Worm (Caenorhabditis elegans): ENCODE measurements around the gene T18D3.6.

Gene T18D3.6

ce11 chrX:12444423-12444822, 5.3 kb upstream of the T18D3.6 start:
- no peak for TF ChIP-seq ets-4 (GFP tag; optimal IDR thresholded peaks at IDR 0.05)
- 0 out of 2 replicates have a peak, but pooled peaks have one; percentile 31 for TF ChIP-seq C06A6.2 (GFP tag; conservative IDR thresholded peaks at IDR 0.05)
- no peak for TF ChIP-seq cebp-1 (GFP tag; IDR thresholded peaks at IDR 0.05)
- TF ChIP-seq cebp-1 (tag; optimal IDR thresholded peaks at IDR 0.05): peak; percentile 51

ce11 chrX:12446572-12446971, 3.1 kb upstream of the T18D3.6 start:
- TF ChIP-seq snpc-3.4 (tag; optimal IDR thresholded peaks at IDR 0.05) (no peak), nhr-80 (tag; optimal IDR thresholded peaks at IDR 0.05) (peak; percentile 67)

ce11 chrX:12447639-12448038, 2.1 kb upstream of the T18D3.6 start:
- TF ChIP-seq ztf-6 (GFP tag; IDR thresholded peaks at IDR 0.05): 0 out of 2 replicates have a peak, but pooled peaks have one; percentile 28
- peak; percentile 12; the same call in 1 of the 2 replicates for TF ChIP-seq egrh-3 (GFP tag; IDR thresholded peaks at IDR 0.05)
- 0 out of 2 replicates have a peak, but pooled peaks have one; percentile 74 for TF ChIP-seq F37B4.10 (GFP tag; IDR thresholded peaks at IDR 0.05)

ce11 chrX:12451258-12451657, 1.6 kb downstream of the T18D3.6 start:
- TF ChIP-seq nhr-80 (tag; optimal IDR thresholded peaks at IDR 0.05) (peak; percentile 58), fkh-3 (tag; optimal IDR thresholded peaks at IDR 0.05) (no peak)

- TF ChIP-seq ets-4 (GFP tag; optimal IDR thresholded peaks at IDR 0.05): peak; percentile 13
- TF ChIP-seq lin-35 (GFP tag; optimal IDR thresholded peaks at IDR 0.05): peak in 1 of 3 experiments; percentile 24
- no peak for TF ChIP-seq aptf-2 (GFP tag; conservative IDR thresholded peaks at IDR 0.05)
- no peak for TF ChIP-seq ZK185.1 (tag; optimal IDR thresholded peaks at IDR 0.05; ENCODE audit: poor library complexity, severe bottlenecking)
- peak; percentile 62 for TF ChIP-seq K12H6.12 (tag; optimal IDR thresholded peaks at IDR 0.05)
- TF ChIP-seq let-607 (tag; optimal IDR thresholded peaks at IDR 0.05): peak; percentile 56 to 62
- TF ChIP-seq nhr-90 (tag; optimal IDR thresholded peaks at IDR 0.05): peak; percentile 7
- no peak for TF ChIP-seq bed-1 (GFP tag; IDR thresholded peaks at IDR 0.05)
- no peak for TF ChIP-seq mel-28 (tag; optimal IDR thresholded peaks at IDR 0.05; ENCODE audit: borderline replicate concordance)
- no peak for TF ChIP-seq cebp-1 (GFP tag; IDR thresholded peaks at IDR 0.05)
- TF ChIP-seq cebp-1 (tag; optimal IDR thresholded peaks at IDR 0.05): peak; percentile 71
- TF ChIP-seq snpc-3.4 (tag; optimal IDR thresholded peaks at IDR 0.05): no peak
- no peak for TF ChIP-seq tbp1 (GFP tag; optimal IDR thresholded peaks at IDR 0.05)
- no peak for TF ChIP-seq him-1 (tag; optimal IDR thresholded peaks at IDR 0.05)
- TF ChIP-seq Y56A3A.18 (GFP tag; IDR thresholded peaks at IDR 0.05): no peak
- TF ChIP-seq ceh-40 (GFP tag; IDR thresholded peaks at IDR 0.05): no peak
- peak; percentile 62; the same call in 1 of the 2 replicates for TF ChIP-seq lin-26 (GFP tag; IDR thresholded peaks at IDR 0.05)
- TF ChIP-seq attf-5 (GFP tag; optimal IDR thresholded peaks at IDR 0.05): peak; percentile 57
- TF ChIP-seq somi-1 (GFP tag; optimal IDR thresholded peaks at IDR 0.05): no peak
- TF ChIP-seq ceh-27 (GFP tag; optimal IDR thresholded peaks at IDR 0.05): peak; percentile 61
- no peak for TF ChIP-seq hlh-12 (tag; optimal IDR thresholded peaks at IDR 0.05)
- no peak for TF ChIP-seq F39B2.1 (GFP tag; IDR thresholded peaks at IDR 0.05)
- TF ChIP-seq T07F8.4 (tag; optimal IDR thresholded peaks at IDR 0.05): no peak
- no peak for TF ChIP-seq repo-1 (tag; optimal IDR thresholded peaks at IDR 0.05)
- TF ChIP-seq unc-130 (GFP tag; optimal IDR thresholded peaks at IDR 0.05): no peak
- TF ChIP-seq ztf-22 (GFP tag; optimal IDR thresholded peaks at IDR 0.05): no peak
- TF ChIP-seq lsy-27 (tag; optimal IDR thresholded peaks at IDR 0.05; ENCODE audit: borderline replicate concordance, insufficient read depth): no peak
- peak; percentile 58; the same call in 1 of the 2 replicates for TF ChIP-seq B0336.3 (GFP tag; IDR thresholded peaks at IDR 0.05)
- no peak for TF ChIP-seq ztf-3 (GFP tag; optimal IDR thresholded peaks at IDR 0.05)
- TF ChIP-seq C06A6.2 (GFP tag; conservative IDR thresholded peaks at IDR 0.05): no peak
- TF ChIP-seq F33H1.4 (GFP tag; IDR thresholded peaks at IDR 0.05): no peak
- TF ChIP-seq zfh-2 (GFP tag; conservative IDR thresholded peaks at IDR 0.05): peak; percentile 97
- no peak for TF ChIP-seq zim-3 (tag; optimal IDR thresholded peaks at IDR 0.05)
- TF ChIP-seq hrde-1 (tag; optimal IDR thresholded peaks at IDR 0.05; ENCODE audit: borderline replicate concordance): no peak
- TF ChIP-seq hmg-1.2 (GFP tag; IDR thresholded peaks at IDR 0.05): peak; percentile 34; the same call in 1 of the 2 replicates
Observed at ce11 chrX:12452143-12452570, 2.5 kb downstream of the T18D3.6 start.

All from whole organism, young adult.